Worm (Caenorhabditis elegans) whole organism, mixed stage, embryonic: ENCODE measurements around the gene C50F4.1.

Source experiments
- cnd-1 ChIP-seq: fragments of 200-800 bp; sonication (Bioruptor generic); optimal IDR thresholded peaks from 2 replicates; lab custom pipeline; 2018; ENCODE audit warnings: mild to moderate bottlenecking, missing genetic modification characterization, missing compliant biosample characterization
- drap-1 ChIP-seq: fragments of 200-800 bp; sonication (Bioruptor generic); optimal IDR thresholded peaks from 3 replicates; lab custom pipeline; 2018; ENCODE audit warnings: mild to moderate bottlenecking, missing genetic modification characterization, missing compliant biosample characterization
- lsy-2 ChIP-seq: fragments of 150-350 bp; optimal IDR thresholded peaks from 2 replicates; lab custom pipeline; 2014; ENCODE audit warnings: missing biosample characterization, missing genetic modification characterization
- mab-5 ChIP-seq: fragments of 150-350 bp; optimal IDR thresholded peaks from 2 replicates; lab custom pipeline; 2014; ENCODE audit warnings: missing biosample characterization, missing genetic modification characterization
- nhr-28 ChIP-seq: fragments of 150-350 bp; optimal IDR thresholded peaks from 2 replicates; lab custom pipeline; 2014; ENCODE audit warnings: missing biosample characterization, missing genetic modification characterization
- pha-4 ChIP-seq: fragments of 150-350 bp; optimal IDR thresholded peaks from 2 replicates; lab custom pipeline; 2018; ENCODE audit warnings: missing biosample characterization, missing genetic modification reagents, missing genetic modification characterization
- ztf-11 ChIP-seq: fragments of 150-350 bp; optimal IDR thresholded peaks from 2 replicates; lab custom pipeline; 2014; ENCODE audit warnings: missing biosample characterization, missing genetic modification characterization

DNA sequence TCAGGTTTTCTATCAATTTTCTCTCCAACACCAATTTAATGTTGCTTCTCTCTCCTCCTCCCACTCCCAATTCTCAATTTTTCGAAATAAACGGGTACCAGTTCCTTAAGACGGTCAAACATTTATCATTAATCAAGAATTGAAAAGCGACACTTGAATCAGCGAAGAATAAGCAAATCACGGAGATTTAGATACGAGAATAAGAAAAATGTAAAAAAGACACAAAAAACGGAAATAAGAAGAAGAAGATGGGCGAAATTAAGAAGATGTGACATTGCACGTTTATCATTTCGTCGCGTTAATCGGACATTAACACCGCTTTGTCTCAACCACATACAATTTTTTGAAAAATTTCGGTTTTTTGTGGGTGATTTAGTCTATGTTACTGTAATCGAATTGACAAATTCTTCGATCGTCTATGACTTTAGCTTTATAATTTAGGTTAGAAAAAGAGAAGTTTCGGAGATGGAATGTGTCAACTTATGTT, 22.1 kb upstream of the C50F4.1 start, which contains the start of gene haao-1:
- no peak for TF ChIP-seq mab-5
- TF ChIP-seq lsy-2: no peak
- no peak for TF ChIP-seq cnd-1
- no peak for TF ChIP-seq drap-1
- TF ChIP-seq pha-4: no peak
- no peak for TF ChIP-seq nhr-28 (tag; lab: Kevin White, UChicago)
- TF ChIP-seq ztf-11 (tag; lab: Kevin White, UChicago): no peak
